Worm (Caenorhabditis elegans) whole organism, mixed stage, embryonic: ENCODE data around the gene C08E3.14.

ENCODE experiments used
- elt-1 ChIP-seq: sonication (generic microtip); optimal IDR thresholded peaks from 2 replicates; lab custom pipeline; 2017; ENCODE audit warnings: missing genetic modification characterization, mild to moderate bottlenecking, missing compliant biosample characterization, antibody characterized with exemption, moderate library complexity, borderline replicate concordance; ENCODE audit not compliant: insufficient read depth
- lin-13 ChIP-seq: fragments of 150-350 bp; optimal IDR thresholded peaks from 2 replicates; lab custom pipeline; 2014; ENCODE audit warnings: missing biosample characterization, missing genetic modification characterization
- pha-4 ChIP-seq: fragments of 150-350 bp; optimal IDR thresholded peaks from 2 replicates; lab custom pipeline; 2018; ENCODE audit warnings: missing biosample characterization, missing genetic modification reagents, missing genetic modification characterization
- unc-62 ChIP-seq: fragments of 150-350 bp; optimal IDR thresholded peaks from 2 replicates; lab custom pipeline; 2014; ENCODE audit warnings: missing biosample characterization, missing genetic modification reagents, missing genetic modification characterization

DNA sequence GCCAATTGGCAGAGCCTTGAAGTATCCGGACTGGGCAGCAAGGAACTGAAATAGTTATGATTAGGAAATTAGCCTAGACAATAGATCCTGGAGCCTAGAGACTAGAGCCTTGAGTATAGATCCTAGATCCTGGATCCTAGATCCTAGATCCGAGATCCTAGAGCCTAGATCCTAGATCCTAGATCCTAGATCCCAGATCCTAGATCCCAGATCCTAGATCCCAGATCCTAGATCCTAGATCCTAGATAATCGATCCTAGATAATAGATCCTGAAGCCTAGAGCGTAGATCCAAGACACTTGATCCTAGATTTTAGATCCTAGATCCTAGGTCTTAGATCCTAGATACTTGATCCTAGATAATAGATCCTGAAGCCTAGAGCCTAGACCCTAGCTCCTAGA, 20.8 kb upstream of the C08E3.14 start:
- no peak for TF ChIP-seq lin-13
- TF ChIP-seq pha-4 (tag; lab: Kevin White, UChicago): no peak
- TF ChIP-seq elt-1 (tag; lab: Kevin White, UChicago): peak; percentile 73
- TF ChIP-seq unc-62: no peak
